Worm (Caenorhabditis elegans): ENCODE results near the gene F57A8.7.

DNA sequence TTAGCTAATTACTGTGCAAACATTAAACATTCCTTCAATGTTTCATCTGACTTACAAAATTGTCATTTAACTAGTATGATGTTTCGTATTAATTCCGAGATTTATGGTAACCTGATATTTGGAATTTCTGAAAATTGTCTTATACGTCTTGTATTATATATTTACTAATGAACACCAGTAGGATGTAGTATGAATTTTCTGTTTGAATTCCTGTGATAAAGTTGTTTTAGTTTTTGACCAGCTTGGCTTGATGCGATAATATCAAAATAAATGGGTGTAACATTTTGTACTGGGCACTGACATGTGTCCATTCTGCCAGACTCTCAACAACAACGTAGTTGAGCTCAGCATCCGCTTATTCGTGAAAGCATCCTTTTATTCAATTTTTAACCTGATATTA is 9.3 kb downstream of the F57A8.7 start, which contains the start of gene R04B5.6:
- no peak for TF ChIP-seq unc-62 (GFP tag; optimal IDR thresholded peaks at IDR 0.05)
- no peak for TF ChIP-seq ztf-11 (tag; optimal IDR thresholded peaks at IDR 0.05)
- TF ChIP-seq pha-4 (tag; optimal IDR thresholded peaks at IDR 0.05), result no peak
- no peak for TF ChIP-seq lin-13 (tag; optimal IDR thresholded peaks at IDR 0.05)
- no peak for TF ChIP-seq nhr-76 (tag; optimal IDR thresholded peaks at IDR 0.05)
- TF ChIP-seq ces-1 (GFP tag; optimal IDR thresholded peaks at IDR 0.05), result no peak
- TF ChIP-seq nhr-12 (tag; optimal IDR thresholded peaks at IDR 0.05), result no peak
- TF ChIP-seq cnd-1 (tag; optimal IDR thresholded peaks at IDR 0.05), result no peak
- no peak for TF ChIP-seq mab-5 (tag; optimal IDR thresholded peaks at IDR 0.05)
- no peak for TF ChIP-seq ceh-39 (tag; optimal IDR thresholded peaks at IDR 0.05)

All from whole organism, mixed stage, embryonic.